Worm (Caenorhabditis elegans) whole organism, L4 larva: ENCODE measurements around the gene Y61A9LA.3.
A peak's percentile ranks its signal among the peaks of the same experiment; 100 is the strongest.

ENCODE experiments used
- D1046.2 ChIP-seq: fragments of 200-800 bp; sonication (Bioruptor generic); IDR thresholded peaks from 2 replicates; pipeline ENCODE4 v1.3.6; 2022; ENCODE audit warnings: missing genetic modification characterization, missing compliant biosample characterization
- F37D6.2 ChIP-seq: sonication (generic microtip); optimal IDR thresholded peaks from 2 replicates; lab custom pipeline; 2016; ENCODE audit warnings: mild to moderate bottlenecking, missing genetic modification characterization, missing compliant biosample characterization
- F49E8.2 ChIP-seq: sonication (generic microtip); optimal IDR thresholded peaks from 2 replicates; lab custom pipeline; 2016; ENCODE audit warnings: missing compliant biosample characterization, mild to moderate bottlenecking, missing genetic modification characterization, borderline replicate concordance
- Y5F2A.4 ChIP-seq: fragments of 200-800 bp; sonication (Bioruptor generic); optimal IDR thresholded peaks from 2 replicates; lab custom pipeline; 2018; ENCODE audit warnings: mild to moderate bottlenecking, missing genetic modification characterization, missing compliant biosample characterization
- ZK337.2 ChIP-seq: fragments of 200-800 bp; sonication (Bioruptor generic); IDR thresholded peaks from 2 replicates; pipeline ENCODE4 v1.3.6; 2022; ENCODE audit warnings: missing genetic modification reagents, missing genetic modification characterization, missing compliant biosample characterization
- aha-1 ChIP-seq: fragments of 150-350 bp; peaks from one replicate; lab custom pipeline; 2014; ENCODE audit warnings: missing biosample characterization, missing genetic modification characterization
- arid-1 ChIP-seq: fragments of 200-800 bp; sonication (Bioruptor generic); conservative IDR thresholded peaks from 2 replicates; pipeline ENCODE4 v1.3.6; 2022; ENCODE audit warnings: missing genetic modification reagents, missing genetic modification characterization, missing compliant biosample characterization
- ceh-20 ChIP-seq: fragments of 200-800 bp; sonication (Bioruptor generic); IDR thresholded peaks from 2 replicates; pipeline ENCODE4 v1.3.6; 2022; ENCODE audit warnings: missing genetic modification reagents, missing genetic modification characterization, missing compliant biosample characterization
- ceh-28 ChIP-seq: fragments of 150-350 bp; optimal IDR thresholded peaks from 2 replicates; lab custom pipeline; 2014; ENCODE audit warnings: missing biosample characterization, missing genetic modification reagents, missing genetic modification characterization
- ceh-32 ChIP-seq: sonication (generic microtip); optimal IDR thresholded peaks from 2 replicates; lab custom pipeline; 2016; ENCODE audit warnings: mild to moderate bottlenecking, missing genetic modification characterization, missing compliant biosample characterization; ENCODE audit not compliant: poor library complexity
- ceh-44 ChIP-seq: fragments of 200-800 bp; sonication (Bioruptor generic); IDR thresholded peaks from 2 replicates; pipeline ENCODE4 v1.3.6; 2022; ENCODE audit warnings: missing genetic modification reagents, missing genetic modification characterization, missing compliant biosample characterization
- ctbp-1 ChIP-seq: fragments of 200-800 bp; sonication (Bioruptor generic); IDR thresholded peaks from 2 replicates; pipeline ENCODE4 v1.3.6; 2022; ENCODE audit warnings: missing genetic modification reagents, missing genetic modification characterization, missing compliant biosample characterization
- daf-12 ChIP-seq: fragments of 150-350 bp; optimal IDR thresholded peaks from 2 replicates; lab custom pipeline; 2014; ENCODE audit warnings: missing biosample characterization, missing genetic modification reagents, missing genetic modification characterization
- daf-16 ChIP-seq, 3 experiments: sonication (generic microtip); optimal IDR thresholded peaks; 2 replicates each; lab custom pipeline; 2016 to 2017; ENCODE audit warnings: missing genetic modification characterization in 3 of 3, missing genetic modification reagents in 3 of 3, mild to moderate bottlenecking in 2 of 3, missing compliant biosample characterization in 2 of 3, missing biosample characterization in 1 of 3, moderate library complexity in 1 of 3
- dmd-6 ChIP-seq: fragments of 200-800 bp; sonication (Bioruptor generic); IDR thresholded peaks from 2 replicates; pipeline ENCODE4 v1.3.6; 2022; ENCODE audit warnings: missing genetic modification reagents, missing genetic modification characterization, missing compliant biosample characterization
- dmd-8 ChIP-seq: fragments of 200-800 bp; sonication (Bioruptor generic); IDR thresholded peaks from 2 replicates; pipeline ENCODE4 v1.3.6; 2022; ENCODE audit warnings: missing genetic modification characterization, missing compliant biosample characterization
- dmd-9 ChIP-seq: fragments of 200-800 bp; sonication (Bioruptor generic); IDR thresholded peaks from 2 replicates; pipeline ENCODE4 v1.3.6; 2022; ENCODE audit warnings: missing genetic modification reagents, missing genetic modification characterization, missing compliant biosample characterization
- hif-1 ChIP-seq, 2 experiments: sonication (generic microtip); optimal IDR thresholded peaks; 2 replicates each; lab custom pipeline; 2016 to 2017; ENCODE audit warnings: missing compliant biosample characterization in 2 of 2, missing genetic modification characterization in 2 of 2, missing genetic modification reagents in 2 of 2, missing genotype in 2 of 2, mild to moderate bottlenecking in 1 of 2
- hlh-11 ChIP-seq: fragments of 200-800 bp; sonication (Bioruptor generic); optimal IDR thresholded peaks from 2 replicates; lab custom pipeline; 2018; ENCODE audit warnings: mild to moderate bottlenecking, missing genetic modification characterization, missing compliant biosample characterization
- hlh-30 ChIP-seq: sonication (generic microtip); optimal IDR thresholded peaks from 2 replicates; lab custom pipeline; 2017; ENCODE audit warnings: antibody characterized with exemption, mild to moderate bottlenecking, missing genetic modification characterization, missing compliant biosample characterization; ENCODE audit not compliant: insufficient read depth
- hmg-1.1 ChIP-seq: fragments of 200-800 bp; sonication (Bioruptor generic); IDR thresholded peaks from 2 replicates; pipeline ENCODE4 v1.3.6; 2022; ENCODE audit warnings: missing genetic modification reagents, missing genetic modification characterization, missing compliant biosample characterization
- lsy-2 ChIP-seq, 2 experiments: fragments of 150-350 bp in 1 of 2; sonication (generic microtip) in 1 of 2; optimal IDR thresholded peaks; 2 replicates each; lab custom pipeline; 2014 to 2017; ENCODE audit warnings: missing biosample characterization in 2 of 2, missing genetic modification characterization in 2 of 2
- mdl-1 ChIP-seq, 2 experiments: fragments of 150-350 bp in 1 of 2; sonication (generic microtip) in 1 of 2; optimal IDR thresholded peaks; 2 replicates each; lab custom pipeline; 2014 to 2017; ENCODE audit warnings: missing biosample characterization in 2 of 2, missing genetic modification characterization in 2 of 2
- mes-2 ChIP-seq: sonication (generic microtip); optimal IDR thresholded peaks from 2 replicates; lab custom pipeline; 2016; ENCODE audit warnings: missing genotype, mild to moderate bottlenecking, missing genetic modification characterization, missing compliant biosample characterization; ENCODE audit not compliant: poor library complexity, severe bottlenecking
- nhr-102 ChIP-seq: sonication (generic microtip); optimal IDR thresholded peaks from 2 replicates; lab custom pipeline; 2016; ENCODE audit warnings: mild to moderate bottlenecking, missing genetic modification characterization, moderate library complexity, missing compliant biosample characterization
- nhr-11 ChIP-seq: fragments of 150-350 bp; optimal IDR thresholded peaks from 2 replicates; lab custom pipeline; 2014; ENCODE audit warnings: missing biosample characterization, missing genetic modification characterization
- nhr-41 ChIP-seq: fragments of 200-800 bp; sonication (Bioruptor generic); IDR thresholded peaks from 2 replicates; pipeline ENCODE4 v1.3.6; 2022; ENCODE audit warnings: missing genetic modification reagents, missing genetic modification characterization, missing compliant biosample characterization
- nhr-42 ChIP-seq: fragments of 200-800 bp; sonication (Bioruptor generic); IDR thresholded peaks from 2 replicates; pipeline ENCODE4 v1.3.6; 2022; ENCODE audit warnings: missing genetic modification characterization, missing compliant biosample characterization
- nhr-76 ChIP-seq: fragments of 150-350 bp; optimal IDR thresholded peaks from 2 replicates; lab custom pipeline; 2014; ENCODE audit warnings: missing biosample characterization, missing genetic modification characterization
- rbr-2 ChIP-seq: sonication (generic microtip); optimal IDR thresholded peaks from 2 replicates; lab custom pipeline; 2016; ENCODE audit warnings: missing genotype, missing genetic modification characterization, missing compliant biosample characterization
- saeg-2 ChIP-seq: fragments of 200-800 bp; sonication (Bioruptor generic); IDR thresholded peaks from 2 replicates; pipeline ENCODE4 v1.3.6; 2022; ENCODE audit warnings: missing genetic modification reagents, missing genetic modification characterization, missing compliant biosample characterization
- tra-1 ChIP-seq: fragments of 200-800 bp; sonication (Bioruptor generic); IDR thresholded peaks from 2 replicates; pipeline ENCODE4 v1.3.6; 2022; ENCODE audit warnings: missing genetic modification reagents, missing genetic modification characterization, missing compliant biosample characterization
- unc-39 ChIP-seq: sonication (generic microtip); optimal IDR thresholded peaks from 2 replicates; lab custom pipeline; 2017; ENCODE audit warnings: missing biosample characterization, missing genetic modification characterization
- zfp-2 ChIP-seq: sonication (generic microtip); optimal IDR thresholded peaks from 2 replicates; lab custom pipeline; 2016; ENCODE audit warnings: mild to moderate bottlenecking, missing genetic modification characterization, missing compliant biosample characterization

The Y61A9LA.3 gene

DNA sequence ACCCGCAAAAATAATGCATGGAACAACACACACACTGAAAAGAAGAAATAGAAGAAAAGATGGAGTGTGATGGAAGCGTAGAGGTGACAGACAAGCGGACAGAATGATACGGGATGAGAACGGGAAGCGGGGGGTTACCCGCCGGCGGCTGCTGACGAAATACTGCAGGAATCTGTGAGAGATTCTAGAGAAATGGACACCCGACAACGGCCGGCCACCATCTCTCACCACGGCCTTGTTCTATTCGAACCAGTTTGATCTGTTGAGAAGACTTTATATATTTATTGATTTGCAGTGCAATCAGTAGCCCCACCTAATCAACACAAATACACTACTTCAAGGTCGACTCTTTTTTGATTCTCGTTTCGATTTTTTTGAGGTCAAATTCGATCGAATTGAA lies 20.5 kb upstream of the Y61A9LA.3 start (continued):
- TF ChIP-seq unc-39 (tag; lab: Kevin White, UChicago) (no peak), nhr-11 (peak; percentile 25), Y5F2A.4 (no peak), dmd-8 (GFP tag; lab: Robert Waterston, UW) (no peak), ceh-44 (GFP tag; lab: Robert Waterston, UW) (no peak), nhr-102 (tag; lab: Kevin White, UChicago) (no peak), mes-2 (peak; percentile 22), hlh-11 (tag; lab: Kevin White, UChicago) (peak; percentile 72), hlh-30 (tag; lab: Kevin White, UChicago) (peak; percentile 46), arid-1 (no peak), ceh-28 (tag; lab: Kevin White, UChicago) (no peak), ceh-32 (tag; lab: Kevin White, UChicago) (no peak), daf-12 (tag; lab: Kevin White, UChicago) (no peak), saeg-2 (GFP tag; lab: Robert Waterston, UW) (no peak), ZK337.2 (GFP tag; lab: Robert Waterston, UW) (no peak), tra-1 (GFP tag; lab: Robert Waterston, UW) (no peak), nhr-41 (GFP tag; lab: Robert Waterston, UW) (no peak), aha-1 (peak; percentile 94), D1046.2 (GFP tag; lab: Robert Waterston, UW) (no peak), rbr-2 (tag; lab: Kevin White, UChicago) (peak; percentile 25), nhr-76 (tag; lab: Kevin White, UChicago) (no peak), lsy-2 (tag; optimal IDR thresholded peaks at IDR 0.05; lab: Kevin White, UChicago) (peak; percentile 21 to 31), F49E8.2 (tag; lab: Kevin White, UChicago) (no peak), zfp-2 (tag; lab: Kevin White, UChicago) (no peak), ceh-20 (GFP tag; lab: Robert Waterston, UW) (no peak)

DNA sequence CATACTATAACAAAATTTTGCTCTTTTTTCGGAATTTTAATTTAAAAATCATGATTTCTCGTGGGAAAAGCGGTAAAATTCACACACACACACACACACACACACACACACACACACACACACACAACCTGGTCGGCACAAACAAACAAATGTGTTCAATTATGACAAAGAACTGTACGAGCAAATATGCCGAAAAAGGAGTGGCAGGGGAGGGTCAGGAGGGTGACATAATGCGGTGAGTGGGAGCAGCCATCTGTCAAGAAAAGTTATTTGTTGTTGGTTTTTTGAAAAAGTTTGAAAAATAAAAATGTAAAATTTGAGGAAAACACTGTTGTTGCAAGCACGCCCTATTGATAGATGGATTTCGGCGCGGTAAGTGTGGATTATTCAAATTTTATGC lies 19.0 kb upstream of the Y61A9LA.3 start:
- no peak for TF ChIP-seq nhr-42 (GFP tag; lab: Robert Waterston, UW)
- no peak for TF ChIP-seq zfp-2 (tag; lab: Kevin White, UChicago)
- TF ChIP-seq mdl-1 (tag; optimal IDR thresholded peaks at IDR 0.05; lab: Kevin White, UChicago): no peak
- TF ChIP-seq daf-16 (GFP tag; optimal IDR thresholded peaks at IDR 0.05; lab: Kevin White, UChicago): no peak
- TF ChIP-seq daf-16 (tag; optimal IDR thresholded peaks at IDR 0.05; lab: Kevin White, UChicago): peak; percentile 70
- TF ChIP-seq hif-1 (tag; optimal IDR thresholded peaks at IDR 0.05; lab: Kevin White, UChicago): no peak

DNA sequence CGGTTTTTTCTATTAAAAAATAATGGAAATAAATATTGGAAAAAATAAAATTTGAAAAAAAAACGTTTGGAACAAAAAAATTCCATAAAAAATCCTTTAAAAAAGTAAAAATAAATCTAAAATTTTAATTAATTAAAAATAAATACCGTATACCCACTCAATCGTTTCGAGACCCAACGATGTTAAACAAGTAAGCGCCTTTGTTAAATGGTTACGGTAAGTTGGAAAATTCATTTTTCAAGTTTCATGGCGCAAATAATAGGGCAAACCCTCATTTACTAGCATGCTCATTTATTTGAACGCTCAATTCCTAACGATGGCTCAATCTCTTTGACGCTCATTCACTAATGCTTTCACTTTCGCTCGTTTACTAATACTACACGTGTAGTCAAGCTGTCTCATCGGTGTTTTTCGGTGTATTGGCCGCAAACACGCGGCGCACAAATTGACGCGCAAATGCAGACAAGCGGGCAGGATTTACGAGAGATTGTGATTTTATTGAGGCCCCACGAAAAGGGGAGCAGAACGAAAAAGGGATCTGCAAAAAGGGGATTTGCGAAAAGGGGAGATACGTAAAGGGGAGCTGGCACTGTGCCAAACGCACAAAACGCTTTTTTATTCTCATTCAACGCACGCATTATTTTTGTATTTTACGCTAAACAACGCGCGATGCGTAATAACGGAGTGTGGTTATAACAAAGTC lies 18.4 kb upstream of the Y61A9LA.3 start:
- TF ChIP-seq ceh-20 (GFP tag; lab: Robert Waterston, UW): peak; percentile 19; the same call in 1 of the 2 replicates
- TF ChIP-seq lsy-2 (tag; optimal IDR thresholded peaks at IDR 0.05; lab: Kevin White, UChicago): peak in 1 of 2 experiments; percentile 36
- peak; percentile 61 for TF ChIP-seq mes-2
- peak; percentile 44; the same call in 1 of the 2 replicates for TF ChIP-seq dmd-9
- TF ChIP-seq arid-1: 0 out of 2 replicates have a peak, but pooled peaks have one; percentile 12
- TF ChIP-seq ctbp-1 (GFP tag; lab: Robert Waterston, UW): 0 out of 2 replicates have a peak, but pooled peaks have one; percentile 66
- peak; percentile 0 for TF ChIP-seq F37D6.2 (tag; lab: Kevin White, UChicago)
- TF ChIP-seq hmg-1.1 (GFP tag; lab: Robert Waterston, UW): peak; percentile 31; the same call in 1 of the 2 replicates
- TF ChIP-seq F49E8.2 (tag; lab: Kevin White, UChicago): peak; percentile 56
- TF ChIP-seq dmd-6 (GFP tag; lab: Robert Waterston, UW): 0 out of 2 replicates have a peak, but pooled peaks have one; percentile 19
